Worm (Caenorhabditis elegans) whole organism, midembryonic: ENCODE measurements around the gene Y39F10C.1.

ENCODE experiments used
- T22C8.4 ChIP-seq: fragments of 200-800 bp; sonication (Bioruptor generic); IDR thresholded peaks from 2 replicates; pipeline ENCODE4 v1.3.6; 2022; ENCODE audit warnings: missing genetic modification characterization, missing compliant biosample characterization
- ref-1 ChIP-seq: fragments of 200-800 bp; sonication (Bioruptor generic); conservative IDR thresholded peaks from 2 replicates; pipeline ENCODE4 v1.3.6; 2022; ENCODE audit warnings: missing genetic modification reagents, missing genetic modification characterization, missing compliant biosample characterization
- tab-1 ChIP-seq: fragments of 200-800 bp; sonication (Bioruptor generic); IDR thresholded peaks from 2 replicates; pipeline ENCODE4 v1.3.6; 2022; ENCODE audit warnings: missing genetic modification characterization, missing compliant biosample characterization

DNA sequence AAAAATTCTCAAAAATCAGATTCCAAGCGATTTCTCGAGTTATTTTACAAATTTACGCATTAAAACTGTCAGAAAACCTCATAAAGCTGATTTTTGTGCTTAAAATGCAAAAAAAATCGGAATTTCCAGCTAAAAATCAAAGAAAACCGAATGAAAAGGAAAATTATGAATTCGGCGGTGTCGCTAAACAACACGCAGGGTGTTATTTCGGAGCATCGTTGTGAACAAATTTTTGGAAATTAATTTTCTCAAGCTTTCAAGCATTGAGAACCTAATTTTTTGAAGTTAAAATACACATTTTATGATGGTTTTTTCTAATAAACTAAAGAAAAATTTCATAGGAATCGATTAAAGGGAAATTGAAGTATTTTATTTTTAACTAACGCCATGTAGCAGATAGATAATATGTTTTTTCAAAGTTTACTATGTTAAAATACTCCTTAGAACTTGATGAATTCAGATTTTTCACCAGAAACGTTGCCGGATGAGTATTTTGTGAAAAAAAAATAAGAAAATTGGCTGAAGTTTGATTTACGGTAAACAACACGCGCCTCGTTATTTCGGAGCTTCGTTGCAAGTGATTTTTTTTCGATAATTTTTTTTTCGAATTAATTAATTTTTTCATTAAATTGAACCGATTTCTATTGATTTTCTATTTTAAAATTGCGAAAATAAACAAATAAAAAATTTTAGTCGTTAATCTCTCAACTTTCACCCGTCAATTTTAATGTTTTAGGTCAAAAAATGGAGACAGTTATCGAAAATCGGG is 26.2 kb downstream of the Y39F10C.1 start, which contains the start of gene thoc-1:
- no peak for TF ChIP-seq T22C8.4 (GFP tag; lab: Robert Waterston, UW)
- no peak for TF ChIP-seq ref-1 (GFP tag; lab: Robert Waterston, UW)
- no peak for TF ChIP-seq tab-1 (GFP tag; lab: Robert Waterston, UW)
